Worm (Caenorhabditis elegans) whole organism, L2 larva: ENCODE data around the gene W09H1.3.

Source experiments
- ZK546.5 ChIP-seq: sonication (generic microtip); optimal IDR thresholded peaks from 2 replicates; lab custom pipeline; 2017; ENCODE audit warnings: missing biosample characterization, missing genetic modification characterization
- aly-2 ChIP-seq: fragments of 150-350 bp; optimal IDR thresholded peaks from 2 replicates; lab custom pipeline; 2014; ENCODE audit warnings: missing biosample characterization, missing genetic modification characterization
- ama-1 ChIP-seq: fragments of 150-350 bp; optimal IDR thresholded peaks from 2 replicates; lab custom pipeline; 2018; ENCODE audit warnings: inconsistent platforms
- ceh-82 ChIP-seq: fragments of 150-350 bp; optimal IDR thresholded peaks from 2 replicates; lab custom pipeline; 2014; ENCODE audit warnings: missing biosample characterization, missing genetic modification characterization
- elt-1 ChIP-seq: fragments of 150-350 bp; optimal IDR thresholded peaks from 2 replicates; lab custom pipeline; 2014; ENCODE audit warnings: missing biosample characterization, missing genetic modification characterization
- fos-1 ChIP-seq: fragments of 150-350 bp; optimal IDR thresholded peaks from 2 replicates; lab custom pipeline; 2014; ENCODE audit warnings: missing biosample characterization, missing genetic modification characterization
- lin-11 ChIP-seq: fragments of 150-350 bp; sonication (generic microtip); optimal IDR thresholded peaks from 2 replicates; lab custom pipeline; 2014; ENCODE audit warnings: missing biosample characterization, missing genetic modification characterization, inconsistent platforms, mixed read lengths
- lin-39 ChIP-seq: fragments of 150-350 bp; optimal IDR thresholded peaks from 2 replicates; lab custom pipeline; 2014; ENCODE audit warnings: missing biosample characterization, missing genetic modification reagents, missing genetic modification characterization
- lsy-2 ChIP-seq, 2 experiments: fragments of 150-350 bp in 1 of 2; sonication (generic microtip) in 1 of 2; optimal IDR thresholded peaks; 2 replicates each; lab custom pipeline; 2014 to 2017; ENCODE audit warnings: missing biosample characterization in 2 of 2, missing genetic modification characterization in 2 of 2
- mdl-1 ChIP-seq, 2 experiments: fragments of 150-350 bp in 1 of 2; sonication (generic microtip) in 1 of 2; optimal IDR thresholded peaks; 2 replicates each; lab custom pipeline; 2017; ENCODE audit warnings: missing biosample characterization in 2 of 2, missing genetic modification characterization in 2 of 2
- sem-4 ChIP-seq: fragments of 150-350 bp; optimal IDR thresholded peaks from 2 replicates; lab custom pipeline; 2014; ENCODE audit warnings: missing biosample characterization, missing genetic modification reagents, missing genetic modification characterization
- snpc-4 ChIP-seq: fragments of 150-350 bp; optimal IDR thresholded peaks from 2 replicates; lab custom pipeline; 2014; ENCODE audit warnings: missing biosample characterization, missing genetic modification characterization
- unc-39 ChIP-seq: fragments of 150-350 bp; optimal IDR thresholded peaks from 2 replicates; lab custom pipeline; 2014; ENCODE audit warnings: missing biosample characterization, missing genetic modification characterization
- ztf-1 ChIP-seq: fragments of 200-800 bp; sonication (Bioruptor generic); conservative IDR thresholded peaks from 2 replicates; pipeline ENCODE4 v1.3.6; 2022; ENCODE audit warnings: missing genetic modification characterization, missing compliant biosample characterization

DNA sequence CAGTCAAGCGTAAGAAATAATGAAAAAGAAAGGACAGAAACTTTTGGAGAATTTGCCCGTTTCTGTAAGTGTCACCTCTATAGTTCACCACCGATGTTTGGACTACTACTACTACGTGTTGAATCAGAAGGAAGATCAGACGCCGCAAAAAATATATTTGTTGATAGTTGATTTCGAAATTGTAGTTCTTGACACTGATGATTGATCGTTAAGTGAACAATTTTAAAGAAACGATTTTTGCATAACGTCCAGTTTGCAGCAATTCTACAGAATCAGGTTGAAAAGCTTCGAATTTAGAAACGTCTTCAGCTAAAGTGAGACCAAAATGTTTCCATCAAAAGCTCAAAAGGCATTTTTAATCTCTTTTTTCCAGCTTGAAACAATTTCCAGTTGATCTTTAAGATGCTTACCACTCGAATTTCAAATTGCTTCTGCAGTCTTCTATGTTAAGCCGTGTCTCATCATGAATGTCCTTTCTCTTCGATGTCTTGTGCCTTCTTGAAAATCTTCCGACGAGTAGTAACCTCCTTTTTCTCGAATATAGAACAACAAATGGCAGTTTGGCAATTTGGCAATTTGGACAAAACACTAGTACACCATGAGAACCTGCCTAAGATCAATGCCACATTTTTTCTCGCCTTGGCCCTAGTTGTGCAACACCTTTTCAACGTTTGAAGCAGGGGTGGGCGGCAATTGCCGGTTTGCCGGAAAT, 11.6 kb downstream of the W09H1.3 start:
- TF ChIP-seq lin-39 (tag; lab: Kevin White, UChicago) (no peak), ZK546.5 (tag; lab: Kevin White, UChicago) (no peak), unc-39 (tag; lab: Kevin White, UChicago) (no peak), snpc-4 (tag; lab: Kevin White, UChicago) (no peak), fos-1 (tag; lab: Kevin White, UChicago) (no peak), ceh-82 (tag; lab: Kevin White, UChicago) (no peak), aly-2 (no peak), lsy-2 (tag; optimal IDR thresholded peaks at IDR 0.05; lab: Kevin White, UChicago) (no peak), sem-4 (tag; lab: Kevin White, UChicago) (no peak), mdl-1 (tag; optimal IDR thresholded peaks at IDR 0.05; lab: Kevin White, UChicago) (no peak), ama-1 (lab: Kevin White, UChicago) (no peak), elt-1 (no peak), ztf-1 (no peak), lin-11 (tag; lab: Kevin White, UChicago) (no peak)
